Fruit fly (Drosophila melanogaster) whole organism, adult: ENCODE data around the gene CG32847.

Source experiments
- CG12768 ChIP-seq: fragments of 200-800 bp; sonication (Bioruptor generic); optimal IDR thresholded peaks from 2 replicates; lab custom pipeline; 2017; ENCODE audit warnings: missing biosample characterization, missing genetic modification characterization, mild to moderate bottlenecking, moderate library complexity, missing genetic modification reagents
- CG14711 ChIP-seq: fragments of 200-800 bp; sonication (Bioruptor generic); optimal IDR thresholded peaks from 2 replicates; lab custom pipeline; 2018; ENCODE audit warnings: missing biosample characterization, mild to moderate bottlenecking, missing genetic modification characterization, moderate library complexity
- CG7045 ChIP-seq: fragments of 200-800 bp; sonication (Bioruptor generic); optimal IDR thresholded peaks from 2 replicates; lab custom pipeline; 2017; ENCODE audit warnings: missing biosample characterization, mild to moderate bottlenecking, missing genetic modification characterization
- Clk ChIP-seq: fragments of 200-800 bp; sonication (Bioruptor generic); optimal IDR thresholded peaks from 2 replicates; lab custom pipeline; 2017; ENCODE audit warnings: missing biosample characterization, missing genetic modification characterization
- kay ChIP-seq: fragments of 200-800 bp; sonication (Bioruptor generic); peaks from one replicate; lab custom pipeline; 2016; ENCODE audit warnings: missing biosample characterization, missing genetic modification characterization, borderline replicate concordance
- tj ChIP-seq: fragments of 200-800 bp; sonication (Bioruptor generic); optimal IDR thresholded peaks from 3 replicates; lab custom pipeline; 2017; ENCODE audit warnings: missing biosample characterization, mild to moderate bottlenecking, missing genetic modification characterization, moderate library complexity
- toe ChIP-seq: fragments of 200-800 bp; sonication (Bioruptor generic); optimal IDR thresholded peaks from 2 replicates; lab custom pipeline; 2016; ENCODE audit warnings: missing biosample characterization, missing genetic modification characterization

DNA sequence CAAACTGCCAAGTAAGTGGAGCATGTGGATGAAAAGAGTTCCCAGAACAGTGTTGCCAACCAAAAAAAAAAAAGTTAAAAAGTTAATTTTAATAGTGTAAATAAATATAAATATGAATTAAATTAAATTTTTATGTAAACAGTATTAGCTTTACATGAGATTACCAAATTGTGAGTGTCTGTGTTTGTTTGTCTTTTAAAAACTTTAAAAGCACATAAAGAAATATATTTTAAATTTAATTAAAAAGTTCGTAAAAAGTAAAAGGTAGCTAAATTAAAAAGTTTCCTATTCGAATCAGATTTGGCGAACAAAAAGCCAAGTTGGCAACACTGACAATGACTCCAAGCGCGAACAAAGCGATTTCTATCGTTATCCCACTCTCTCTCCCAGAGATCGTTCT lies 12.4 kb upstream of the CG32847 start:
- TF ChIP-seq Clk (GFP tag; lab: Kevin White, UChicago) (no peak), kay (GFP tag; lab: Kevin White, UChicago) (no peak), CG12768 (GFP tag; lab: Kevin White, UChicago) (no peak), tj (GFP tag; lab: Kevin White, UChicago) (no peak), CG14711 (tag; lab: Kevin White, UChicago) (no peak), toe (GFP tag; lab: Kevin White, UChicago) (no peak), CG7045 (GFP tag; lab: Kevin White, UChicago) (no peak)
